Fruit fly (Drosophila melanogaster) whole organism, embryonic: ENCODE data around the gene Pld3.

Experiments
- Adf1 ChIP-seq: fragments of 200-800 bp; sonication (Bioruptor generic); IDR thresholded peaks from 2 replicates; pipeline ENCODE4 v1.3.6; 2022; ENCODE audit warnings: missing biosample characterization, missing genetic modification characterization
- CG10654 ChIP-seq: fragments of 200-800 bp; sonication (Bioruptor generic); optimal IDR thresholded peaks from 2 replicates; lab custom pipeline; 2016; ENCODE audit warnings: missing biosample characterization, missing genetic modification characterization
- CG11456 ChIP-seq: fragments of 200-800 bp; sonication (Bioruptor generic); IDR thresholded peaks from 3 replicates; pipeline ENCODE4 v1.3.6; 2022; ENCODE audit warnings: missing biosample characterization, missing genetic modification characterization
- CG12071 ChIP-seq: fragments of 200-800 bp; sonication (Bioruptor generic); optimal IDR thresholded peaks from 3 replicates; lab custom pipeline; 2018; ENCODE audit warnings: missing biosample characterization, mild to moderate bottlenecking, missing genetic modification characterization
- CG12942 ChIP-seq: fragments of 200-800 bp; sonication (Bioruptor generic); optimal IDR thresholded peaks from 3 replicates; lab custom pipeline; 2016; ENCODE audit warnings: missing biosample characterization, missing genetic modification characterization
- CG13296 ChIP-seq: fragments of 200-800 bp; sonication (Bioruptor generic); optimal IDR thresholded peaks from 3 replicates; lab custom pipeline; 2018; ENCODE audit warnings: missing biosample characterization, mild to moderate bottlenecking, missing genetic modification characterization
- CG14710 ChIP-seq: fragments of 200-800 bp; sonication (Bioruptor generic); optimal IDR thresholded peaks from 3 replicates; lab custom pipeline; 2019; ENCODE audit warnings: missing biosample characterization, mild to moderate bottlenecking, missing genetic modification characterization, moderate library complexity
- CG1602 ChIP-seq: fragments of 200-800 bp; sonication (Bioruptor generic); optimal IDR thresholded peaks from 3 replicates; lab custom pipeline; 2016; ENCODE audit warnings: missing biosample characterization, missing genetic modification characterization
- CG18011 ChIP-seq: fragments of 200-800 bp; sonication (Bioruptor generic); optimal IDR thresholded peaks from 2 replicates; lab custom pipeline; 2017; ENCODE audit warnings: missing biosample characterization, missing genetic modification characterization, mild to moderate bottlenecking, moderate library complexity, missing genotype
- CG2202 ChIP-seq: fragments of 200-800 bp; sonication (Bioruptor generic); optimal IDR thresholded peaks from 2 replicates; lab custom pipeline; 2018; ENCODE audit warnings: missing biosample characterization, mild to moderate bottlenecking, missing genetic modification characterization
- CG33557 ChIP-seq: fragments of 200-800 bp; sonication (Bioruptor generic); optimal IDR thresholded peaks from 2 replicates; lab custom pipeline; 2019; ENCODE audit warnings: missing biosample characterization, mild to moderate bottlenecking, missing genetic modification characterization, moderate library complexity
- CG4404 ChIP-seq: fragments of 200-800 bp; sonication (Bioruptor generic); IDR thresholded peaks from 2 replicates; pipeline ENCODE4 v1.3.6; 2022; ENCODE audit warnings: missing biosample characterization, missing genetic modification characterization
- CG5245 ChIP-seq: fragments of 200-800 bp; sonication (Bioruptor generic); optimal IDR thresholded peaks from 3 replicates; lab custom pipeline; 2016; ENCODE audit warnings: missing biosample characterization, missing genetic modification characterization
- CG6689 ChIP-seq: fragments of 200-800 bp; sonication (Bioruptor generic); IDR thresholded peaks from 2 replicates; pipeline ENCODE4 v1.3.6; 2022; ENCODE audit warnings: missing biosample characterization, missing genetic modification characterization
- CG6765 ChIP-seq: fragments of 200-800 bp; sonication (Bioruptor generic); optimal IDR thresholded peaks from 3 replicates; lab custom pipeline; 2017; ENCODE audit warnings: missing biosample characterization, mild to moderate bottlenecking, missing genetic modification characterization
- CG8281 ChIP-seq: fragments of 200-800 bp; sonication (Bioruptor generic); optimal IDR thresholded peaks from 2 replicates; lab custom pipeline; 2018; ENCODE audit warnings: missing biosample characterization, mild to moderate bottlenecking, missing genetic modification characterization, moderate library complexity
- CG8924 ChIP-seq: fragments of 200-800 bp; optimal IDR thresholded peaks from 3 replicates; lab custom pipeline; 2019; ENCODE audit warnings: missing biosample characterization, mild to moderate bottlenecking, missing genetic modification characterization, moderate library complexity
- CTCF ChIP-seq: fragments of 200-800 bp; sonication (Bioruptor generic); optimal IDR thresholded peaks from 2 replicates; lab custom pipeline; 2017; ENCODE audit warnings: missing biosample characterization, mild to moderate bottlenecking, missing genetic modification characterization, moderate library complexity
- CoRest ChIP-seq: fragments of 200-800 bp; sonication (Bioruptor generic); optimal IDR thresholded peaks from 3 replicates; lab custom pipeline; 2018; ENCODE audit warnings: missing biosample characterization, mild to moderate bottlenecking, missing genetic modification characterization, moderate library complexity
- Dref ChIP-seq: fragments of 200-800 bp; sonication (Bioruptor generic); IDR thresholded peaks from 2 replicates; pipeline ENCODE4 v1.3.6; 2022; ENCODE audit warnings: missing biosample characterization, missing genetic modification characterization
- Ets97D ChIP-seq: fragments of 200-800 bp; sonication (Bioruptor generic); optimal IDR thresholded peaks from 3 replicates; lab custom pipeline; 2016; ENCODE audit warnings: missing biosample characterization, missing genetic modification characterization
- HLHmδ ChIP-seq: fragments of 200-800 bp; sonication (Bioruptor generic); optimal IDR thresholded peaks from 2 replicates; lab custom pipeline; 2018; ENCODE audit warnings: missing biosample characterization, mild to moderate bottlenecking, missing genetic modification characterization, moderate library complexity
- Hr78 ChIP-seq, 2 experiments: fragments of 200-800 bp in 1 of 2; fragments of >200 bp in 1 of 2; sonication (Bioruptor generic) in 1 of 2; optimal IDR thresholded peaks; 2 replicates each; lab custom pipeline; 2017 to 2019; ENCODE audit warnings: missing biosample characterization in 2 of 2, missing genetic modification characterization in 2 of 2, mild to moderate bottlenecking in 1 of 2, moderate library complexity in 1 of 2
- NC2α ChIP-seq: fragments of 200-800 bp; sonication (Bioruptor generic); optimal IDR thresholded peaks from 2 replicates; lab custom pipeline; 2016; ENCODE audit warnings: missing biosample characterization, missing genetic modification characterization
- Nf-YC ChIP-seq: fragments of 200-800 bp; optimal IDR thresholded peaks from 3 replicates; lab custom pipeline; 2019; ENCODE audit warnings: missing biosample characterization, mild to moderate bottlenecking, missing genetic modification characterization, moderate library complexity
- NfI ChIP-seq: fragments of 200-800 bp; sonication (Bioruptor generic); optimal IDR thresholded peaks from 3 replicates; lab custom pipeline; 2018; ENCODE audit warnings: missing biosample characterization, mild to moderate bottlenecking, missing genetic modification characterization, moderate library complexity
- Pdp1 ChIP-seq, 2 experiments: fragments of 200-800 bp; sonication (Bioruptor generic); optimal IDR thresholded peaks; 3 replicates each; lab custom pipeline; 2016; ENCODE audit warnings: missing biosample characterization in 2 of 2, missing genetic modification characterization in 2 of 2, mild to moderate bottlenecking in 1 of 2, moderate library complexity in 1 of 2
- Sox100B ChIP-seq: fragments of 200-800 bp; sonication (Bioruptor generic); optimal IDR thresholded peaks from 3 replicates; lab custom pipeline; 2018; ENCODE audit warnings: missing biosample characterization, mild to moderate bottlenecking, missing genetic modification characterization
- bab2 ChIP-seq: fragments of 200-800 bp; sonication (Bioruptor generic); optimal IDR thresholded peaks from 2 replicates; lab custom pipeline; 2016; ENCODE audit warnings: missing biosample characterization, missing genetic modification characterization
- chinmo ChIP-seq: fragments of 200-800 bp; sonication (Bioruptor generic); IDR thresholded peaks from 4 replicates; pipeline ENCODE4 v1.3.6; 2022; ENCODE audit warnings: missing biosample characterization, missing genetic modification characterization; ENCODE audit not compliant: partially characterized antibody
- crc ChIP-seq: fragments of 200-800 bp; sonication (Bioruptor generic); optimal IDR thresholded peaks from 2 replicates; lab custom pipeline; 2016; ENCODE audit warnings: missing biosample characterization, missing genetic modification characterization
- crol ChIP-seq: fragments of 200-800 bp; sonication (Bioruptor generic); IDR thresholded peaks from 2 replicates; pipeline ENCODE4 v1.3.6; 2022; ENCODE audit warnings: missing biosample characterization, missing genetic modification characterization
- dmrt99B ChIP-seq: fragments of 200-800 bp; sonication (Bioruptor generic); optimal IDR thresholded peaks from 2 replicates; lab custom pipeline; 2018; ENCODE audit warnings: missing biosample characterization, mild to moderate bottlenecking, missing genetic modification characterization, moderate library complexity
- esg ChIP-seq: fragments of 200-800 bp; sonication (Bioruptor generic); conservative IDR thresholded peaks from 2 replicates; pipeline ENCODE4 v1.3.6; 2022; ENCODE audit warnings: missing biosample characterization, missing genetic modification characterization
- fu2 ChIP-seq: fragments of 200-800 bp; sonication (Bioruptor generic); optimal IDR thresholded peaks from 2 replicates; lab custom pipeline; 2016; ENCODE audit warnings: missing biosample characterization, missing genetic modification characterization
- gfzf ChIP-seq: fragments of 200-800 bp; sonication (Bioruptor generic); optimal IDR thresholded peaks from 2 replicates; lab custom pipeline; 2016; ENCODE audit warnings: missing biosample characterization, mild to moderate bottlenecking, missing genetic modification characterization, moderate library complexity
- inv ChIP-seq: fragments of 200-800 bp; sonication (Bioruptor generic); IDR thresholded peaks from 2 replicates; pipeline ENCODE4 v1.3.6; 2022; ENCODE audit warnings: missing biosample characterization, missing genetic modification characterization; ENCODE audit not compliant: partially characterized antibody
- kni ChIP-seq: fragments of 200-800 bp; sonication (Bioruptor generic); optimal IDR thresholded peaks from 3 replicates; lab custom pipeline; 2017; ENCODE audit warnings: mild to moderate bottlenecking, missing biosample characterization, missing genetic modification reagents, missing genetic modification characterization
- lbe ChIP-seq: fragments of 200-800 bp; sonication (Bioruptor generic); optimal IDR thresholded peaks from 2 replicates; lab custom pipeline; 2016; ENCODE audit warnings: missing biosample characterization, mild to moderate bottlenecking, missing genetic modification characterization
- nom ChIP-seq: fragments of 200-800 bp; sonication (Bioruptor generic); optimal IDR thresholded peaks from 2 replicates; lab custom pipeline; 2017; ENCODE audit warnings: missing biosample characterization, missing genetic modification characterization, mild to moderate bottlenecking, moderate library complexity, missing genetic modification reagents
- oc ChIP-seq: fragments of 200-800 bp; sonication (Bioruptor generic); optimal IDR thresholded peaks from 2 replicates; lab custom pipeline; 2018; ENCODE audit warnings: missing biosample characterization, mild to moderate bottlenecking, missing genetic modification characterization, moderate library complexity
- peb ChIP-seq: fragments of 200-800 bp; sonication (Bioruptor generic); IDR thresholded peaks from 2 replicates; pipeline ENCODE4 v1.3.6; 2022; ENCODE audit warnings: missing biosample characterization, missing genetic modification characterization
- pros ChIP-seq: fragments of 200-800 bp; sonication (Bioruptor generic); optimal IDR thresholded peaks from 3 replicates; lab custom pipeline; 2019; ENCODE audit warnings: missing biosample characterization, mild to moderate bottlenecking, missing genetic modification characterization, moderate library complexity
- repo ChIP-seq: fragments of 200-800 bp; sonication (Bioruptor generic); optimal IDR thresholded peaks from 2 replicates; lab custom pipeline; 2016; ENCODE audit warnings: missing biosample characterization, missing genetic modification characterization
- row ChIP-seq: fragments of 200-800 bp; sonication (Bioruptor generic); IDR thresholded peaks from 3 replicates; pipeline ENCODE4 v1.3.6; 2022; ENCODE audit warnings: missing biosample characterization, missing genetic modification characterization
- salm ChIP-seq: fragments of 200-800 bp; sonication (Bioruptor generic); optimal IDR thresholded peaks from 2 replicates; lab custom pipeline; 2018; ENCODE audit warnings: missing biosample characterization, mild to moderate bottlenecking, missing genetic modification characterization
- schlank ChIP-seq: fragments of 200-800 bp; sonication (Bioruptor generic); optimal IDR thresholded peaks from 2 replicates; lab custom pipeline; 2018; ENCODE audit warnings: missing biosample characterization, mild to moderate bottlenecking, missing genetic modification characterization
- slp2 ChIP-seq: fragments of 200-800 bp; sonication (Bioruptor generic); optimal IDR thresholded peaks from 2 replicates; lab custom pipeline; 2016; ENCODE audit warnings: missing biosample characterization, missing genetic modification characterization
- trh ChIP-seq: fragments of 200-800 bp; sonication (Bioruptor generic); optimal IDR thresholded peaks from 2 replicates; lab custom pipeline; 2016; ENCODE audit warnings: missing biosample characterization, missing genetic modification characterization

The Pld3 gene

DNA sequence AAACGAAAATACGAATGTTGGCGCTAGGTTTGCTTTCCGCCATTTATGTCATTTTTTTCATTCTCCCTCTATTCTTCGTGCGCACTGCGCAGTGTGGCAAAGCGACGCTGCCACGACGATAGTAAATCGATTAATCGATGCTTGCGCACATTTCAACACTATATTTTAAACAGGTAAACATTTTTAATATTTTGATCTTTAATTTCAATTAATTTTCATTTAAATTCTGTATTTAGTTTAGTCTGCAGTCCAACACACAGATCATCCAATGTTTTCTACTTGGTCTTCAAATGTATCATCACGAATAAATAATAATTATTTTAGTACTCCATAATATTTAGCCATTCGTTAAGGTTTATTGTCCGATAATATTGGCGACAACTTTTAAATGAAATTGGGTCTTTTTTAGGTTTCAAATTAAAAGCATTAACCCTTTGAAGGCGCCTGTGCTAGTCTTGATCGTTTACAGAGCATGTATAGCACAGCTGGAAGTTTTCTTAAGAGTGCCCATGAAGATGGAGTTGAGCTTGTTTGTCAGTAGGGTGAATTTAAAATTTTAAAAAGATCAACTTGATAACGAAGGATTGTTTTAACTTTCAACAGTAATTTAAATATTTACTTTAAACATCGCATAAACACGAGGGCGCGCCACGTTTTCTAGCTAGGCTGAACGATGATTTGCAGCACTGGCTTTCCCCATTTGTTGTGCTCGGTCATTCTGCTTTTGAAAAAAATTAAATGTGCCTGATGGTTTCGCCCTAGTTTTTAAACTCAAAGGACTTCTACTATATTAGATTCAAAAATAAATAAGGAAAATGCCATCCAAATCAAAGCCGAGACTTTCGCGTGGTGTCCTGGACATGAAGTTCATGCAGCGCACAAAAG, 2.2 kb upstream of the Pld3 start, which contains the start of the genes Mpp6 and E2f2 (continued):
- peak; percentile 11 for TF ChIP-seq nom (GFP tag; lab: Kevin White, UChicago)
- TF ChIP-seq NfI: peak; percentile 57
- TF ChIP-seq CG13296 (GFP tag; lab: Kevin White, UChicago): peak; percentile 4
- no peak for TF ChIP-seq trh (GFP tag; lab: Kevin White, UChicago)
- TF ChIP-seq CoRest (tag; lab: Kevin White, UChicago): peak; percentile 22
- peak; percentile 53 for TF ChIP-seq row (GFP tag; lab: Robert Waterston, UW)
- peak; percentile 13 for TF ChIP-seq CG8924
- peak; percentile 23; the same call in 1 of the 2 replicates for TF ChIP-seq Adf1 (GFP tag; lab: Robert Waterston, UW)
- no peak for TF ChIP-seq HLHmδ
- peak; percentile 36 for TF ChIP-seq Sox100B (GFP tag; lab: Kevin White, UChicago)
- TF ChIP-seq esg (GFP tag; lab: Robert Waterston, UW): no peak
- no peak for TF ChIP-seq CG5245 (GFP tag; lab: Kevin White, UChicago)
- peak; percentile 23 for TF ChIP-seq CG1602
- TF ChIP-seq CG33557 (GFP tag; lab: Kevin White, UChicago): peak; percentile 3
- TF ChIP-seq gfzf: no peak
- TF ChIP-seq Hr78 (GFP tag; optimal IDR thresholded peaks at IDR 0.05; lab: Kevin White, UChicago): no peak
- no peak for TF ChIP-seq CG2202 (tag; lab: Kevin White, UChicago)
- no peak for TF ChIP-seq repo (GFP tag; lab: Kevin White, UChicago)
- peak; percentile 56 for TF ChIP-seq CG14710
- TF ChIP-seq peb (GFP tag; lab: Robert Waterston, UW): no peak
- peak; percentile 80; the same call in 2 of the 4 replicates for TF ChIP-seq chinmo
- TF ChIP-seq crc: no peak
- TF ChIP-seq Pdp1 (GFP tag; optimal IDR thresholded peaks at IDR 0.05; lab: Kevin White, UChicago): peak in 1 of 2 experiments; percentile 16
- TF ChIP-seq Dref (GFP tag; lab: Robert Waterston, UW): peak; percentile 87
- peak; percentile 78 for TF ChIP-seq inv (GFP tag; lab: Robert Waterston, UW)
- no peak for TF ChIP-seq salm
- no peak for TF ChIP-seq CTCF (GFP tag; lab: Kevin White, UChicago)
- peak; percentile 0 for TF ChIP-seq slp2 (GFP tag; lab: Kevin White, UChicago)
- TF ChIP-seq Ets97D (GFP tag; lab: Kevin White, UChicago): peak; percentile 58
- TF ChIP-seq CG4404 (GFP tag; lab: Robert Waterston, UW): no peak; the same call in 1 of the 2 replicates
- TF ChIP-seq oc (tag; lab: Kevin White, UChicago): no peak
- no peak for TF ChIP-seq CG6765 (GFP tag; lab: Kevin White, UChicago)
- TF ChIP-seq dmrt99B: no peak
- peak; percentile 6 for TF ChIP-seq CG12942 (GFP tag; lab: Kevin White, UChicago)
- TF ChIP-seq Nf-YC (tag; lab: Kevin White, UChicago): no peak
- TF ChIP-seq pros: no peak
- TF ChIP-seq CG11456 (GFP tag; lab: Robert Waterston, UW): peak; percentile 59; the same call in 2 of the 3 replicates
- TF ChIP-seq CG6689: 0 out of 2 replicates have a peak, but pooled peaks have one; percentile 20
- no peak for TF ChIP-seq CG8281 (tag; lab: Kevin White, UChicago)
- TF ChIP-seq lbe: peak; percentile 35
- no peak for TF ChIP-seq CG18011 (GFP tag; lab: Kevin White, UChicago)
- TF ChIP-seq bab2 (GFP tag; lab: Kevin White, UChicago): peak; percentile 18
- TF ChIP-seq kni: no peak
- TF ChIP-seq NC2α: no peak
- TF ChIP-seq CG12071: no peak
- no peak for TF ChIP-seq CG10654 (GFP tag; lab: Kevin White, UChicago)
- TF ChIP-seq fu2 (GFP tag; lab: Kevin White, UChicago): no peak
- TF ChIP-seq schlank (tag; lab: Kevin White, UChicago): no peak
- no peak for TF ChIP-seq crol
